Worm (Caenorhabditis elegans) whole organism, mixed stage, embryonic: Measurements from ENCODE around the gene C06B8.7.

ENCODE experiments used
- M03D4.4 ChIP-seq: sonication (generic microtip); optimal IDR thresholded peaks from 2 replicates; lab custom pipeline; 2017; ENCODE audit warnings: mild to moderate bottlenecking, missing genetic modification characterization, missing compliant biosample characterization
- bed-3 ChIP-seq: fragments of 200-800 bp; sonication (Bioruptor generic); optimal IDR thresholded peaks from 3 replicates; lab custom pipeline; 2018; ENCODE audit warnings: mild to moderate bottlenecking, missing genetic modification characterization, moderate library complexity, missing compliant biosample characterization
- blmp-1 ChIP-seq: fragments of 150-350 bp; optimal IDR thresholded peaks from 2 replicates; lab custom pipeline; 2014; ENCODE audit warnings: missing biosample characterization, missing genetic modification characterization
- ceh-39 ChIP-seq: fragments of 150-350 bp; optimal IDR thresholded peaks from 2 replicates; lab custom pipeline; 2014; ENCODE audit warnings: missing biosample characterization, missing genetic modification characterization
- ceh-43 ChIP-seq: fragments of 200-800 bp; sonication (Bioruptor generic); optimal IDR thresholded peaks from 2 replicates; lab custom pipeline; 2018; ENCODE audit warnings: mild to moderate bottlenecking, missing genetic modification characterization, moderate library complexity, missing compliant biosample characterization
- ceh-83 ChIP-seq: fragments of 200-800 bp; sonication (Bioruptor generic); optimal IDR thresholded peaks from 2 replicates; lab custom pipeline; 2018; ENCODE audit warnings: mild to moderate bottlenecking, missing genetic modification characterization, missing compliant biosample characterization
- ces-1 ChIP-seq: fragments of 150-350 bp; optimal IDR thresholded peaks from 2 replicates; lab custom pipeline; 2014; ENCODE audit warnings: missing biosample characterization, missing genetic modification reagents, missing genetic modification characterization
- drap-1 ChIP-seq: fragments of 200-800 bp; sonication (Bioruptor generic); optimal IDR thresholded peaks from 3 replicates; lab custom pipeline; 2018; ENCODE audit warnings: mild to moderate bottlenecking, missing genetic modification characterization, missing compliant biosample characterization
- elt-1 ChIP-seq: sonication (generic microtip); optimal IDR thresholded peaks from 2 replicates; lab custom pipeline; 2017; ENCODE audit warnings: missing genetic modification characterization, mild to moderate bottlenecking, missing compliant biosample characterization, antibody characterized with exemption, moderate library complexity, borderline replicate concordance; ENCODE audit not compliant: insufficient read depth
- elt-3 ChIP-seq: fragments of 150-350 bp; optimal IDR thresholded peaks from 2 replicates; lab custom pipeline; 2014; ENCODE audit warnings: missing biosample characterization, missing genetic modification characterization
- flh-1 ChIP-seq: fragments of 200-800 bp; sonication (Bioruptor generic); optimal IDR thresholded peaks from 2 replicates; lab custom pipeline; 2018; ENCODE audit warnings: mild to moderate bottlenecking, missing genetic modification characterization, moderate library complexity, missing compliant biosample characterization
- ham-2 ChIP-seq: fragments of 200-800 bp; sonication (Bioruptor generic); optimal IDR thresholded peaks from 2 replicates; lab custom pipeline; 2018; ENCODE audit warnings: mild to moderate bottlenecking, missing genetic modification characterization, missing compliant biosample characterization
- hlh-1 ChIP-seq: fragments of 150-350 bp; optimal IDR thresholded peaks from 2 replicates; lab custom pipeline; 2014; ENCODE audit warnings: missing biosample characterization, missing genetic modification reagents, missing genetic modification characterization
- lsy-2 ChIP-seq: fragments of 150-350 bp; optimal IDR thresholded peaks from 2 replicates; lab custom pipeline; 2014; ENCODE audit warnings: missing biosample characterization, missing genetic modification characterization
- mab-5 ChIP-seq: fragments of 150-350 bp; optimal IDR thresholded peaks from 2 replicates; lab custom pipeline; 2014; ENCODE audit warnings: missing biosample characterization, missing genetic modification characterization
- mep-1 ChIP-seq: fragments of 150-350 bp; optimal IDR thresholded peaks from 2 replicates; lab custom pipeline; 2017; ENCODE audit warnings: missing biosample characterization, missing genetic modification reagents, missing genetic modification characterization, inconsistent platforms
- mls-2 ChIP-seq: sonication (generic microtip); optimal IDR thresholded peaks from 2 replicates; lab custom pipeline; 2016; ENCODE audit warnings: mild to moderate bottlenecking, missing genetic modification characterization, moderate library complexity, missing compliant biosample characterization
- nhr-12 ChIP-seq: fragments of 150-350 bp; optimal IDR thresholded peaks from 2 replicates; lab custom pipeline; 2014; ENCODE audit warnings: missing biosample characterization, missing genetic modification characterization
- nhr-237 ChIP-seq: fragments of 150-350 bp; optimal IDR thresholded peaks from 2 replicates; lab custom pipeline; 2014; ENCODE audit warnings: missing biosample characterization, missing genetic modification characterization
- nhr-28 ChIP-seq: fragments of 150-350 bp; optimal IDR thresholded peaks from 2 replicates; lab custom pipeline; 2014; ENCODE audit warnings: missing biosample characterization, missing genetic modification characterization
- nhr-76 ChIP-seq: sonication (generic microtip); optimal IDR thresholded peaks from 2 replicates; lab custom pipeline; 2017; ENCODE audit warnings: missing biosample characterization, missing genetic modification characterization
- sem-2 ChIP-seq: fragments of 200-800 bp; sonication (Bioruptor generic); optimal IDR thresholded peaks from 2 replicates; lab custom pipeline; 2018; ENCODE audit warnings: mild to moderate bottlenecking, missing genetic modification characterization, missing compliant biosample characterization
- snpc-4 ChIP-seq: fragments of 150-350 bp; optimal IDR thresholded peaks from 2 replicates; lab custom pipeline; 2014; ENCODE audit warnings: missing biosample characterization, missing genetic modification characterization
- sptf-1 ChIP-seq: sonication (generic microtip); optimal IDR thresholded peaks from 2 replicates; lab custom pipeline; 2017; ENCODE audit warnings: mild to moderate bottlenecking, missing genetic modification characterization, moderate library complexity, missing compliant biosample characterization
- tbx-8 ChIP-seq: fragments of 200-800 bp; sonication (Bioruptor generic); optimal IDR thresholded peaks from 2 replicates; lab custom pipeline; 2018; ENCODE audit warnings: mild to moderate bottlenecking, missing genetic modification characterization, moderate library complexity, missing compliant biosample characterization
- unc-39 ChIP-seq: fragments of 150-350 bp; optimal IDR thresholded peaks from 2 replicates; lab custom pipeline; 2014; ENCODE audit warnings: missing biosample characterization, missing genetic modification characterization
- zip-8 ChIP-seq: fragments of 150-350 bp; optimal IDR thresholded peaks from 2 replicates; lab custom pipeline; 2014; ENCODE audit warnings: missing biosample characterization, missing genetic modification characterization
- ztf-11 ChIP-seq: fragments of 150-350 bp; optimal IDR thresholded peaks from 2 replicates; lab custom pipeline; 2014; ENCODE audit warnings: missing biosample characterization, missing genetic modification characterization

The C06B8.7 gene

DNA sequence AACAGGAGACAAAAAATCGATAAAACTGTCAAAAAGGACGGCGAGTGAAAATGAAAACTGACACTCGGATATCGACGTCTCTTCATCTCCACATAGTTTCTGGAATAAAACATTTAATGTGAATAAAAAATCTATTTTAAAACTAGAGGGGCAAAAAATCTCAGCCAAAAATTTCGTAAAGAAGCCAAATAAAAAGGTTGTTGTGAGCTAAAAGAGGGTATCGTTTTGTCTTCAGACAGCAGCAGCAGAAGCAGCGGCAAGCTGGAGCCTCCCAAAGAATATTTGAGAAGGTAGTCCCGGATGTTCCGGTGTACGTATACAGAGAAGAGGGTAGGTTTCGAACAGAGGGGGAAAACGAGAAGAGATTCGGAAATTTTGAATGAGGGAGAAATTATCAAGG lies 23.4 kb downstream of the C06B8.7 start, which contains the start of gene lgc-31:
Gene lgc-31 (minus strand): TSS at position 101 of the 400 bp plus-strand sequence.
- no peak for TF ChIP-seq ces-1 (GFP tag; lab: Kevin White, UChicago)
- TF ChIP-seq ceh-43 (GFP tag; lab: Kevin White, UChicago), result no peak
- TF ChIP-seq nhr-76 (tag; lab: Kevin White, UChicago), result no peak
- TF ChIP-seq ceh-83 (GFP tag; lab: Kevin White, UChicago), result no peak
- TF ChIP-seq hlh-1 (tag; lab: Kevin White, UChicago), result no peak
- TF ChIP-seq nhr-28, result no peak

DNA sequence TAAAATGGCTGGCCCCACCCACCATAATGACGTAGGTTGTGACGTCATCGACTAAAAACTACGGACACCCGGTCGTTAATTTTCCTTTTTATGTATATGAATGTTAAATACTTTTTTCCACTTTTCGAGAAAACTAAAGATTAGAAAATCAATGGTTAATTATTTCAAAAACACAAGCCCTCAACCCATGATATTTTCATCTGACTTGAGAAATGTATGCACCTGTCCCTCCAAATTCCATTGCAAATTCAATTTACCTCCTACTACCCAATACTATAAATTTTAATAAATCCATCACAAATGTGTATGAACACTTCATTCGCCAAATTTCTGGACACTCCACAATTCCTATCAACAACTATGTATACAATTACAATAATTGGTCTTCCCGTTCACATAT lies 30.5 kb downstream of the C06B8.7 start, which contains the start of gene srh-276:
Gene srh-276 (plus strand): TSS at position 301 of the 400 bp plus-strand sequence.
- TF ChIP-seq nhr-28, result no peak
- no peak for TF ChIP-seq drap-1 (GFP tag; lab: Kevin White, UChicago)
- no peak for TF ChIP-seq nhr-237 (tag; lab: Kevin White, UChicago)
- TF ChIP-seq ztf-11, result no peak
- peak; percentile 74 for TF ChIP-seq zip-8 (tag; lab: Kevin White, UChicago)
- no peak for TF ChIP-seq mab-5 (tag; lab: Kevin White, UChicago)
- no peak for TF ChIP-seq ham-2

DNA sequence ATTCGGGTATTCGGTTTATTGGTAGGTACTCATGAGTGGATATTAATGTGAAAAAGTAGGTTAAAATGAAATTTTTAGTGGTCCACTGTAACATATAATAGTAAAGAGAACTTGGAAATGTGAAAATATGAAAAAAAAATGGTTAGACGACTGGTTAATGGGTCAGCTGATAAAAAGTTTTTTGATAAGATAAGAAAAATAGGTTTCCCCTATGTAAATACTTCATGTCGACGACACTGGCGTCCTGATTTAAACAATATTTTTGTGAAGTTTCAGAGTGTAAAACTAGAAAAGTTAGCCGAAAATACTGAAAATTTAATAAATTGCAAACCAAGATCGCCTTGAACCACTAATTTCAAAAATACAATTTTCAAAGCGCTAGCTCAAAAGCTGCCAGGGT lies 34.6 kb downstream of the C06B8.7 start, which contains the start of gene F21A3.11:
Gene F21A3.11 (minus strand): TSS at position 117 of the 400 bp plus-strand sequence.
- no peak for TF ChIP-seq flh-1

DNA sequence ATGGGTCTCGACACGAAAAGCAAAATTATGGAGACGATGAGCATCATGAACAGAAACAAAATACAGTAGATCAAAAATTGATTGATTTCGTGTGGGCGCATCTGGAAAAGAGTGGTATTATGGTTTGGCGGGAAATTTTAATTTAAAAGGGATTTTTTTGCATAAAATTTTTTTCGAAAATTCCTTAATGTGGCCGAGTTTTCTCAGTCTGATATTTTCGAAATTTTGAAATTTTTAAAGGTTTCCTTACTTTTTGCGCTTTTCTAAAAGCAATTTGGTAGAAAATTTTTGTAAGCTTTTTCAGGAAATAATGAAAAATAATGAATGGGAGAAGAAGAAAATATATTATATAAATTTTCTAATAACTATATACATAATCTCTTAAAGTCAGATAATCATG lies 35.3 kb downstream of the C06B8.7 start, which contains the start of gene F21A3.2:
Gene F21A3.2 (minus strand): TSS at position 101 of the 400 bp plus-strand sequence.
- TF ChIP-seq unc-39 (no peak), snpc-4 (tag; lab: Kevin White, UChicago) (no peak), ceh-39 (tag; lab: Kevin White, UChicago) (no peak), mls-2 (tag; lab: Kevin White, UChicago) (no peak), sptf-1 (tag; lab: Kevin White, UChicago) (no peak), mep-1 (tag; lab: Kevin White, UChicago) (no peak), zip-8 (tag; lab: Kevin White, UChicago) (no peak), ceh-83 (GFP tag; lab: Kevin White, UChicago) (no peak), M03D4.4 (no peak), blmp-1 (tag; lab: Kevin White, UChicago) (no peak), nhr-76 (tag; lab: Kevin White, UChicago) (no peak), tbx-8 (no peak), sem-2 (GFP tag; lab: Kevin White, UChicago) (no peak), ham-2 (no peak), bed-3 (GFP tag; lab: Kevin White, UChicago) (no peak), elt-1 (tag; lab: Kevin White, UChicago) (no peak)

DNA sequence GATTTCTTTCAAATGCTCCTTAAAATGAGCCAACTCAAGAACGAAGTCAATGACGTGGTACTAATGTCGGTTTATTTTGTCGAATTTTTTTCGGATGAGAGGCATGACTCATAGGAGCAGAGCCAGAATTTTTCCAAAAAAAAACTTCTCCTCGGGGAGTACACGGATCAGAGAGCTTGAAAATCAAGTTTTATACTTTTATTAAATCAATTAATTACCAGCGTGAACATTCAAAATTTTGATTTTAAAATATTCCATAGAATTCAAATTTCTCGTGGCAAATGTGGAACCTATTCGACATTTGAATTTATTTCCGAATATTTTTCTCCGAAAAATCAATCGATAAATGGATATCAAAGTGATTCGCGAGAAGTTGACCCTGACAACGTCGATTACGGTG lies 37.8 kb downstream of the C06B8.7 start, which contains the start of gene F21A3.4:
Gene F21A3.4 (plus strand): TSS at position 301 of the 400 bp plus-strand sequence.
- TF ChIP-seq tbx-8 (no peak), ham-2 (no peak), nhr-28 (no peak), bed-3 (GFP tag; lab: Kevin White, UChicago) (no peak), ceh-83 (GFP tag; lab: Kevin White, UChicago) (no peak)

DNA sequence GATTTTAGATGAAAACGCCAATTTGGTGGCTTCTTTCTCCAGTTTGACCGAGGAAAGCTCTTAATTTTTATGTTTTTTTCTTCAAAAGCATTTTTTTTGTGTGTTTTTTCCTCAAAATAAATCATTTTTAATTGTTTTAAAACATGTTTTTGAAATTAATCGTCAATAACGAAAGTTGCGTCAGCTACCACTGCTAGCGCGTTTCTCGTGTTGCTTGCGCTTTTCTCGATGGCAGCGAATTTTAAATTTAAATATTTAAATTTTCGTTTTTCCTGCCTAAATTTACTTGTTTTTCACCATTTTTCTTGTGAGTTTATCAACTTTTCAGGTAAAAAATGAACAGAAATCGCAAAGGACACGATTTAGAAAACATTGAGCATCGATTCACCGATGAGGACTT lies 39.4 kb downstream of the C06B8.7 start, which contains the start of gene prde-1:
Gene prde-1 (plus strand): TSS at position 322 of the 400 bp plus-strand sequence.
- no peak for TF ChIP-seq ceh-43 (GFP tag; lab: Kevin White, UChicago)
- no peak for TF ChIP-seq drap-1 (GFP tag; lab: Kevin White, UChicago)
- TF ChIP-seq elt-1 (tag; lab: Kevin White, UChicago), result no peak
- no peak for TF ChIP-seq nhr-237 (tag; lab: Kevin White, UChicago)
- TF ChIP-seq nhr-12, result no peak
- no peak for TF ChIP-seq bed-3 (GFP tag; lab: Kevin White, UChicago)
- TF ChIP-seq mep-1 (tag; lab: Kevin White, UChicago), result no peak
- TF ChIP-seq blmp-1 (tag; lab: Kevin White, UChicago), result no peak
- TF ChIP-seq lsy-2 (tag; lab: Kevin White, UChicago), result no peak
- no peak for TF ChIP-seq elt-3 (tag; lab: Kevin White, UChicago)
- TF ChIP-seq snpc-4 (tag; lab: Kevin White, UChicago), result no peak
- TF ChIP-seq M03D4.4, result no peak
- no peak for TF ChIP-seq ces-1 (GFP tag; lab: Kevin White, UChicago)
